Worm (Caenorhabditis elegans) whole organism, young adult: Measurements from ENCODE around the gene C37C3.2.

Source experiments
- dpl-1 ChIP-seq: fragments of 150-350 bp; optimal IDR thresholded peaks from 2 replicates; lab custom pipeline; 2014; ENCODE audit warnings: missing biosample characterization, missing genetic modification reagents, missing genetic modification characterization
- lin-35 ChIP-seq, 3 experiments: fragments of 150-350 bp in 2 of 3; sonication (generic microtip) in 1 of 3; optimal IDR thresholded peaks; 2 replicates each; lab custom pipeline; 2014 to 2018; ENCODE audit warnings: missing biosample characterization in 3 of 3, missing genetic modification characterization in 3 of 3, missing genetic modification reagents in 3 of 3
- pha-4 ChIP-seq: fragments of 150-350 bp; sonication (generic microtip); optimal IDR thresholded peaks from 2 replicates; lab custom pipeline; 2014; ENCODE audit warnings: missing biosample characterization, missing genetic modification reagents, missing genetic modification characterization
- xnd-1 ChIP-seq: sonication (generic microtip); optimal IDR thresholded peaks from 2 replicates; lab custom pipeline; 2016; ENCODE audit warnings: missing genotype, missing genetic modification reagents, missing genetic modification characterization, missing compliant biosample characterization

- TF ChIP-seq pha-4 (no peak), dpl-1 (GFP tag; lab: Kevin White, UChicago) (no peak), xnd-1 (tag; lab: Kevin White, UChicago) (no peak), lin-35 (GFP tag; optimal IDR thresholded peaks at IDR 0.05; lab: Kevin White, UChicago) (no peak)
These were observed 24.8 kb upstream of the C37C3.2 start for ce11 chrV:7830952-7831351.
